Fruit fly (Drosophila melanogaster): ENCODE measurements around the gene Ing5.
A peak's percentile ranks its signal among the peaks of the same experiment; 100 is the strongest.

Gene Ing5

dm6 chr2L:13387255-13387654 is at the start of gene Ing5, which contains the start of gene CG7099:
Ing5 (minus strand) TSS chr2L:13387312.
CG7099 (plus strand) TSS chr2L:13387571.
- peak; percentile 71 for TF ChIP-seq cic (GFP tag; optimal IDR thresholded peaks at IDR 0.05)
- TF ChIP-seq CG11617 (GFP tag; optimal IDR thresholded peaks at IDR 0.05), result peak; percentile 96
- TF ChIP-seq toe (GFP tag; optimal IDR thresholded peaks at IDR 0.05), result peak; percentile 98
- no peak for TF ChIP-seq CG5204 (GFP tag; optimal IDR thresholded peaks at IDR 0.05)
- peak; percentile 92 for TF ChIP-seq ovo (GFP tag; optimal IDR thresholded peaks at IDR 0.05)
- TF ChIP-seq CG7045 (GFP tag; optimal IDR thresholded peaks at IDR 0.05), result peak; percentile 94
- TF ChIP-seq CG33017 (tag; optimal IDR thresholded peaks at IDR 0.05), result peak; percentile 93
- peak; percentile 89 for TF ChIP-seq Hr96 (GFP tag; optimal IDR thresholded peaks at IDR 0.05)
- TF ChIP-seq Crg-1 (GFP tag; optimal IDR thresholded peaks at IDR 0.05), result peak; percentile 94
- peak; percentile 92 for TF ChIP-seq Mnt (GFP tag; optimal IDR thresholded peaks at IDR 0.05)
- peak; percentile 99 for TF ChIP-seq bab1 (GFP tag; optimal IDR thresholded peaks at IDR 0.05)
- peak; percentile 97 for TF ChIP-seq CG14711 (tag; optimal IDR thresholded peaks at IDR 0.05)
- peak; percentile 98 for TF ChIP-seq kay (GFP tag; ENCODE audit: borderline replicate concordance)
- peak; percentile 96 for TF ChIP-seq CG7101 (tag; optimal IDR thresholded peaks at IDR 0.05)
- peak; percentile 94 for TF ChIP-seq CG12768 (GFP tag; optimal IDR thresholded peaks at IDR 0.05)
- TF ChIP-seq CG1620 (GFP tag; optimal IDR thresholded peaks at IDR 0.05), result peak; percentile 97
- TF ChIP-seq pad (GFP tag; optimal IDR thresholded peaks at IDR 0.05), result peak; percentile 86
- TF ChIP-seq tj (GFP tag; optimal IDR thresholded peaks at IDR 0.05), result peak; percentile 87
- no peak for TF ChIP-seq cnc (optimal IDR thresholded peaks at IDR 0.05)
- TF ChIP-seq Clk (GFP tag; optimal IDR thresholded peaks at IDR 0.05), result peak; percentile 91

- TF ChIP-seq cic (GFP tag; optimal IDR thresholded peaks at IDR 0.05), result peak; percentile 25
- peak; percentile 83 for TF ChIP-seq kay (GFP tag; ENCODE audit: borderline replicate concordance)
- peak; percentile 30 for TF ChIP-seq Mnt (GFP tag; optimal IDR thresholded peaks at IDR 0.05)
- no peak for TF ChIP-seq bab1 (GFP tag; optimal IDR thresholded peaks at IDR 0.05)
- TF ChIP-seq Crg-1 (GFP tag; optimal IDR thresholded peaks at IDR 0.05), result no peak
Observed at dm6 chr2L:13436791-13437190, 49.7 kb upstream of the Ing5 start.

dm6 chr2L:13434795-13435634 is 47.9 kb upstream of the Ing5 start, which contains the start of gene Tehao:
Tehao (plus strand) TSS chr2L:13435622.
- TF ChIP-seq CG33017 (tag; optimal IDR thresholded peaks at IDR 0.05) (no peak), CG1620 (GFP tag; optimal IDR thresholded peaks at IDR 0.05) (no peak), cnc (optimal IDR thresholded peaks at IDR 0.05) (no peak), tj (GFP tag; optimal IDR thresholded peaks at IDR 0.05) (no peak), Mnt (GFP tag; optimal IDR thresholded peaks at IDR 0.05) (no peak), kay (GFP tag; ENCODE audit: borderline replicate concordance) (peak; percentile 80)

- TF ChIP-seq cnc (optimal IDR thresholded peaks at IDR 0.05), result no peak
- TF ChIP-seq bab1 (GFP tag; optimal IDR thresholded peaks at IDR 0.05), result no peak
- TF ChIP-seq kay (GFP tag; ENCODE audit: borderline replicate concordance), result no peak
- no peak for TF ChIP-seq Clk (GFP tag; optimal IDR thresholded peaks at IDR 0.05)
- TF ChIP-seq CG14711 (tag; optimal IDR thresholded peaks at IDR 0.05), result no peak
- no peak for TF ChIP-seq cic (GFP tag; optimal IDR thresholded peaks at IDR 0.05)
- TF ChIP-seq CG7045 (GFP tag; optimal IDR thresholded peaks at IDR 0.05), result no peak
- TF ChIP-seq Hr96 (GFP tag; optimal IDR thresholded peaks at IDR 0.05), result no peak
- no peak for TF ChIP-seq CG12768 (GFP tag; optimal IDR thresholded peaks at IDR 0.05)
- no peak for TF ChIP-seq pad (GFP tag; optimal IDR thresholded peaks at IDR 0.05)
- TF ChIP-seq tj (GFP tag; optimal IDR thresholded peaks at IDR 0.05), result no peak
- TF ChIP-seq CG1620 (GFP tag; optimal IDR thresholded peaks at IDR 0.05), result no peak
- no peak for TF ChIP-seq CG11617 (GFP tag; optimal IDR thresholded peaks at IDR 0.05)
- TF ChIP-seq CG7101 (tag; optimal IDR thresholded peaks at IDR 0.05), result no peak
- no peak for TF ChIP-seq Crg-1 (GFP tag; optimal IDR thresholded peaks at IDR 0.05)
- TF ChIP-seq ovo (GFP tag; optimal IDR thresholded peaks at IDR 0.05), result no peak
- TF ChIP-seq CG5204 (GFP tag; optimal IDR thresholded peaks at IDR 0.05), result no peak
- no peak for TF ChIP-seq CG33017 (tag; optimal IDR thresholded peaks at IDR 0.05)
- no peak for TF ChIP-seq toe (GFP tag; optimal IDR thresholded peaks at IDR 0.05)
- no peak for TF ChIP-seq Mnt (GFP tag; optimal IDR thresholded peaks at IDR 0.05)
Observed at dm6 chr2L:13430919-13431502, 43.9 kb upstream of the Ing5 start.

DNA sequence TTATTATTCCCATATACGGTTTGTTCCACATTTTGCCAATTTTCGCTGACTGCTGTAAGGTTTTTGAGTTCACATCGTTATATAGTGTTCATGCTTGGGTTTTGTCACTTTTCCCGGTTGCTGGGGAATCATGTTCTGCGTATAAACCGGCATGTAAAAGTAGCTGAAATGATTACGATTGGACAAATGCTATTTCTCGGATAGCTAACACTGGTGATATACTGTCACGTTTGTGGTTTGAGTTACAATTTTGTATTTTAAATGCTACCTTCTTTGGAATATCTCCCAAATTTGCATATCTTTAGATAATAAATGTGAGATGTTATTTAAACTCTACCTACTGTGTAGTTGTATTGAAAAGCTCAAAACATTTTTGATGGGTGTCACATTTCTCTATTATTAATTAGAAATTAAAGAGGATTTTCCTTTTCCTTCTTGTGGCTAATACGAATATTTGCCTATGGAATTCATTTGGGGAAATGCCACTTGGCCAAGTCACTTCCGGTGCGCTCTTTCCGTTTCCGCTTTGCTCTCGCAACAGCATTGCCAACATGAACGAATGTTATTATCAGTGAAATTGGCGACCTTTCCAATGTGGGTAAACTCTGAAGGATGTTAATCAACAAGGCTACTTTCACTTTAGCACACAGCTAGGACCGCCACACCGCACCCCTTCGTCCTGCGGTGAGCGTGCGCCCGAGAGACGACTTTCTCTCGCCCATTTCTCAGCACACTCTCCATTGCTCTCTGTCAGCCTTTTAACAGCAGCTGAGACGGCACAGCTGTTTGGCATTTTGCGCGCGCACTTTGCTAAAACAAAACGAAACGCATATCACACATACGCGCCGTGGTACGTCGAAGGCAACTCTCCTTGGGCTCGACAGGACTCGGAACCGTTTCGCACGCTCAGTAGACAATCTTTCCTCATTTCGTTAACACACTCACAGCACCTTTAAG is 27.7 kb upstream of the Ing5 start, which contains the start of the genes CG16956, CG42784 and CG43850:
TSS of gene CG16956 (minus strand) at position 51 of the 957 bp plus-strand sequence.
TSS of gene CG42784 (plus strand) at position 907 of the 957 bp plus-strand sequence.
TSS of gene CG43850 (plus strand) at position 907 of the 957 bp plus-strand sequence.
- TF ChIP-seq ovo (GFP tag; optimal IDR thresholded peaks at IDR 0.05) (peak; percentile 0), CG1620 (GFP tag; optimal IDR thresholded peaks at IDR 0.05) (no peak), CG5204 (GFP tag; optimal IDR thresholded peaks at IDR 0.05) (peak; percentile 19), CG33017 (tag; optimal IDR thresholded peaks at IDR 0.05) (no peak), bab1 (GFP tag; optimal IDR thresholded peaks at IDR 0.05) (no peak), CG12768 (GFP tag; optimal IDR thresholded peaks at IDR 0.05) (no peak), Clk (GFP tag; optimal IDR thresholded peaks at IDR 0.05) (no peak), Hr96 (GFP tag; optimal IDR thresholded peaks at IDR 0.05) (peak; percentile 6), pad (GFP tag; optimal IDR thresholded peaks at IDR 0.05) (no peak), CG7045 (GFP tag; optimal IDR thresholded peaks at IDR 0.05) (peak; percentile 60), cnc (optimal IDR thresholded peaks at IDR 0.05) (no peak), CG11617 (GFP tag; optimal IDR thresholded peaks at IDR 0.05) (no peak), cic (GFP tag; optimal IDR thresholded peaks at IDR 0.05) (no peak)

Measured in whole organism, adult.